Worm (Caenorhabditis elegans) whole organism, early embryonic: ENCODE results near the gene C09G5.13.

Experiments
- B0310.2 ChIP-seq: sonication (generic microtip); optimal IDR thresholded peaks from 2 replicates; lab custom pipeline; 2016; ENCODE audit warnings: mild to moderate bottlenecking, missing genetic modification characterization, missing compliant biosample characterization
- F13C5.2 ChIP-seq: sonication (generic microtip); optimal IDR thresholded peaks from 2 replicates; lab custom pipeline; 2017; ENCODE audit warnings: mild to moderate bottlenecking, missing genetic modification characterization, inconsistent platforms, missing compliant biosample characterization
- aly-1 ChIP-seq: sonication (generic microtip); optimal IDR thresholded peaks from 2 replicates; lab custom pipeline; 2016; ENCODE audit warnings: missing genetic modification characterization, missing compliant biosample characterization
- ama-1 ChIP-seq: fragments of 150-350 bp; optimal IDR thresholded peaks from 2 replicates; lab custom pipeline; 2014
- ceh-13 ChIP-seq: fragments of 200-800 bp; sonication (Bioruptor generic); optimal IDR thresholded peaks from 2 replicates; lab custom pipeline; 2018; ENCODE audit warnings: mild to moderate bottlenecking, missing genetic modification characterization, missing compliant biosample characterization
- ceh-36 ChIP-seq: sonication (generic microtip); optimal IDR thresholded peaks from 2 replicates; lab custom pipeline; 2016; ENCODE audit warnings: missing genetic modification characterization, inconsistent platforms, missing compliant biosample characterization
- ets-7 ChIP-seq: sonication (generic microtip); optimal IDR thresholded peaks from 2 replicates; lab custom pipeline; 2016; ENCODE audit warnings: missing genotype, missing genetic modification characterization, missing compliant biosample characterization
- flt-1 ChIP-seq: fragments of 200-800 bp; sonication (Bioruptor generic); IDR thresholded peaks from 2 replicates; pipeline ENCODE4 v1.3.6; 2022; ENCODE audit warnings: missing genetic modification characterization, missing compliant biosample characterization
- hmbx-1 ChIP-seq: sonication (generic microtip); optimal IDR thresholded peaks from 2 replicates; lab custom pipeline; 2016; ENCODE audit warnings: mild to moderate bottlenecking, missing genetic modification characterization, missing compliant biosample characterization
- hmg-4 ChIP-seq: fragments of 200-800 bp; sonication (Bioruptor generic); optimal IDR thresholded peaks from 2 replicates; lab custom pipeline; 2018; ENCODE audit warnings: mild to moderate bottlenecking, missing genetic modification characterization, missing compliant biosample characterization
- hnd-1 ChIP-seq: sonication (generic microtip); optimal IDR thresholded peaks from 2 replicates; lab custom pipeline; 2016; ENCODE audit warnings: missing genetic modification characterization, missing compliant biosample characterization
- pes-1 ChIP-seq: fragments of 200-800 bp; sonication (Bioruptor generic); IDR thresholded peaks from 2 replicates; pipeline ENCODE4 v1.3.6; 2022; ENCODE audit warnings: missing genetic modification reagents, missing genetic modification characterization, missing compliant biosample characterization
- scrt-1 ChIP-seq: fragments of 200-800 bp; sonication (Bioruptor generic); IDR thresholded peaks from 2 replicates; pipeline ENCODE4 v1.3.6; 2022; ENCODE audit warnings: missing genetic modification characterization, missing compliant biosample characterization
- sea-1 ChIP-seq: fragments of 200-800 bp; sonication (Bioruptor generic); conservative IDR thresholded peaks from 2 replicates; pipeline ENCODE4 v1.3.6; 2022; ENCODE audit warnings: missing genetic modification characterization, missing compliant biosample characterization
- tbx-11 ChIP-seq: fragments of 200-800 bp; sonication (Bioruptor generic); IDR thresholded peaks from 2 replicates; pipeline ENCODE4 v1.3.6; 2022; ENCODE audit warnings: missing genetic modification characterization, missing compliant biosample characterization
- tbx-37 ChIP-seq: fragments of 200-800 bp; sonication (Bioruptor generic); conservative IDR thresholded peaks from 2 replicates; pipeline ENCODE4 v1.3.6; 2022; ENCODE audit warnings: missing genetic modification reagents, missing genetic modification characterization, missing compliant biosample characterization
- tra-4 ChIP-seq: sonication (generic microtip); optimal IDR thresholded peaks from 2 replicates; lab custom pipeline; 2017; ENCODE audit warnings: missing genetic modification characterization, missing compliant biosample characterization

C09G5.13 gene

ce11 chrII:10708660-10709059, 8.6 kb upstream of the C09G5.13 start, which contains the start of gene bli-1:
Gene bli-1, plus strand, starts transcription at chrII:10708960.
- TF ChIP-seq F13C5.2, result no peak
- TF ChIP-seq tbx-37 (GFP tag; lab: Robert Waterston, UW), result no peak
- no peak for TF ChIP-seq tra-4 (tag; lab: Kevin White, UChicago)
- TF ChIP-seq B0310.2 (tag; lab: Kevin White, UChicago), result no peak

- TF ChIP-seq tra-4 (tag; lab: Kevin White, UChicago) (no peak), ceh-36 (tag; lab: Kevin White, UChicago) (no peak), tbx-37 (GFP tag; lab: Robert Waterston, UW) (no peak; the same call in 1 of the 2 replicates), scrt-1 (GFP tag; lab: Robert Waterston, UW) (no peak), F13C5.2 (no peak)
Observed at ce11 chrII:10714262-10714933, 2.8 kb upstream of the C09G5.13 start, which contains the start of the genes dph-2 and C09G5.7. Gene dph-2, minus strand, starts transcription at chrII:10714297. Gene C09G5.7, plus strand, starts transcription at chrII:10714883.

- TF ChIP-seq B0310.2 (tag; lab: Kevin White, UChicago), result no peak
- TF ChIP-seq hmbx-1 (tag; lab: Kevin White, UChicago), result no peak
- no peak for TF ChIP-seq F13C5.2
- no peak for TF ChIP-seq hnd-1 (tag; lab: Kevin White, UChicago)
- no peak for TF ChIP-seq ceh-13 (GFP tag; lab: Kevin White, UChicago)
- no peak for TF ChIP-seq ceh-36 (tag; lab: Kevin White, UChicago)
- TF ChIP-seq hmg-4, result no peak
- no peak for TF ChIP-seq tbx-37 (GFP tag; lab: Robert Waterston, UW)
- TF ChIP-seq aly-1 (tag; lab: Kevin White, UChicago), result no peak
- TF ChIP-seq flt-1, result no peak
- no peak for TF ChIP-seq ama-1
- TF ChIP-seq sea-1 (GFP tag; lab: Robert Waterston, UW), result no peak
- TF ChIP-seq scrt-1 (GFP tag; lab: Robert Waterston, UW), result no peak
- TF ChIP-seq tra-4 (tag; lab: Kevin White, UChicago), result no peak
Observed at ce11 chrII:10719931-10720330, 2.7 kb downstream of the C09G5.13 start, which contains the start of gene mks-5. Gene mks-5, plus strand, starts transcription at chrII:10720231.

ce11 chrII:10723069-10723468, 5.8 kb downstream of the C09G5.13 start, which contains the start of gene C09G5.14:
Gene C09G5.14, minus strand, starts transcription at chrII:10723169.
- TF ChIP-seq ama-1 (no peak), tra-4 (tag; lab: Kevin White, UChicago) (no peak), ets-7 (tag; lab: Kevin White, UChicago) (no peak), hmg-4 (no peak), hmbx-1 (tag; lab: Kevin White, UChicago) (no peak)

ce11 chrII:10730702-10731101, 13.5 kb downstream of the C09G5.13 start:
- TF ChIP-seq F13C5.2, result no peak
- TF ChIP-seq flt-1, result no peak
- no peak for TF ChIP-seq scrt-1 (GFP tag; lab: Robert Waterston, UW)
- TF ChIP-seq ets-7 (tag; lab: Kevin White, UChicago), result no peak
- no peak for TF ChIP-seq sea-1 (GFP tag; lab: Robert Waterston, UW)
- no peak for TF ChIP-seq hmbx-1 (tag; lab: Kevin White, UChicago)
- no peak for TF ChIP-seq ama-1
- TF ChIP-seq ceh-36 (tag; lab: Kevin White, UChicago), result no peak

ce11 chrII:10731552-10731951, 14.3 kb downstream of the C09G5.13 start, which contains the start of gene glb-12:
Gene glb-12, minus strand, starts transcription at chrII:10731652.
- no peak for TF ChIP-seq B0310.2 (tag; lab: Kevin White, UChicago)
- TF ChIP-seq hmbx-1 (tag; lab: Kevin White, UChicago), result no peak
- TF ChIP-seq flt-1, result no peak
- no peak for TF ChIP-seq tra-4 (tag; lab: Kevin White, UChicago)
- TF ChIP-seq hnd-1 (tag; lab: Kevin White, UChicago), result no peak
- TF ChIP-seq ets-7 (tag; lab: Kevin White, UChicago), result no peak
- TF ChIP-seq pes-1, result no peak
- no peak for TF ChIP-seq ceh-13 (GFP tag; lab: Kevin White, UChicago)
- TF ChIP-seq ceh-36 (tag; lab: Kevin White, UChicago), result no peak
- TF ChIP-seq tbx-11 (GFP tag; lab: Robert Waterston, UW), result no peak

ce11 chrII:10737059-10737458, 19.8 kb downstream of the C09G5.13 start, which contains the start of gene C52A11.3:
Gene C52A11.3, plus strand, starts transcription at chrII:10737359.
- no peak for TF ChIP-seq sea-1 (GFP tag; lab: Robert Waterston, UW)
- TF ChIP-seq aly-1 (tag; lab: Kevin White, UChicago), result no peak
- TF ChIP-seq scrt-1 (GFP tag; lab: Robert Waterston, UW), result no peak
- TF ChIP-seq ceh-13 (GFP tag; lab: Kevin White, UChicago), result no peak
- no peak for TF ChIP-seq tbx-11 (GFP tag; lab: Robert Waterston, UW)
- TF ChIP-seq ama-1, result no peak
- no peak for TF ChIP-seq hnd-1 (tag; lab: Kevin White, UChicago)
- no peak for TF ChIP-seq pes-1
- TF ChIP-seq tbx-37 (GFP tag; lab: Robert Waterston, UW), result no peak
- no peak for TF ChIP-seq F13C5.2
- TF ChIP-seq ceh-36 (tag; lab: Kevin White, UChicago), result no peak
- TF ChIP-seq B0310.2 (tag; lab: Kevin White, UChicago), result no peak
- TF ChIP-seq hmbx-1 (tag; lab: Kevin White, UChicago), result no peak
- no peak for TF ChIP-seq tra-4 (tag; lab: Kevin White, UChicago)
- TF ChIP-seq hmg-4, result no peak
- no peak for TF ChIP-seq flt-1

ce11 chrII:10744801-10745200, 27.6 kb downstream of the C09G5.13 start:
- no peak for TF ChIP-seq flt-1
- no peak for TF ChIP-seq scrt-1 (GFP tag; lab: Robert Waterston, UW)
- no peak for TF ChIP-seq hnd-1 (tag; lab: Kevin White, UChicago)
- TF ChIP-seq B0310.2 (tag; lab: Kevin White, UChicago), result no peak
- no peak for TF ChIP-seq F13C5.2
- TF ChIP-seq hmbx-1 (tag; lab: Kevin White, UChicago), result no peak
- no peak for TF ChIP-seq tbx-11 (GFP tag; lab: Robert Waterston, UW)
- no peak for TF ChIP-seq pes-1
- no peak for TF ChIP-seq aly-1 (tag; lab: Kevin White, UChicago)
